Worm (Caenorhabditis elegans) whole organism, L4 larva: ENCODE data around the gene Y66D12A.19.

Experiments used
- F49E8.2 ChIP-seq: sonication (generic microtip); optimal IDR thresholded peaks from 2 replicates; lab custom pipeline; 2016; ENCODE audit warnings: missing compliant biosample characterization, mild to moderate bottlenecking, missing genetic modification characterization, borderline replicate concordance
- Y105C5A.15 ChIP-seq: fragments of 200-800 bp; sonication (Bioruptor generic); IDR thresholded peaks from 2 replicates; pipeline ENCODE4 v1.3.6; 2022; ENCODE audit warnings: missing genetic modification characterization, missing compliant biosample characterization
- Y48G9A.11 ChIP-seq: fragments of 200-800 bp; sonication (Bioruptor generic); IDR thresholded peaks from 2 replicates; pipeline ENCODE4 v1.3.6; 2022; ENCODE audit warnings: missing genetic modification reagents, missing genetic modification characterization, missing compliant biosample characterization
- ZK337.2 ChIP-seq: fragments of 200-800 bp; sonication (Bioruptor generic); IDR thresholded peaks from 2 replicates; pipeline ENCODE4 v1.3.6; 2022; ENCODE audit warnings: missing genetic modification reagents, missing genetic modification characterization, missing compliant biosample characterization
- arid-1 ChIP-seq: fragments of 200-800 bp; sonication (Bioruptor generic); conservative IDR thresholded peaks from 2 replicates; pipeline ENCODE4 v1.3.6; 2022; ENCODE audit warnings: missing genetic modification reagents, missing genetic modification characterization, missing compliant biosample characterization
- attf-4 ChIP-seq: sonication (generic microtip); optimal IDR thresholded peaks from 3 replicates; lab custom pipeline; 2017; ENCODE audit warnings: missing biosample characterization, missing genetic modification characterization
- ceh-32 ChIP-seq: sonication (generic microtip); optimal IDR thresholded peaks from 2 replicates; lab custom pipeline; 2016; ENCODE audit warnings: mild to moderate bottlenecking, missing genetic modification characterization, missing compliant biosample characterization; ENCODE audit not compliant: poor library complexity
- daf-8 ChIP-seq: fragments of 200-800 bp; sonication (Bioruptor generic); IDR thresholded peaks from 2 replicates; pipeline ENCODE4 v1.3.6; 2022; ENCODE audit warnings: missing genetic modification characterization, missing compliant biosample characterization
- dpl-1 ChIP-seq: fragments of 150-350 bp; optimal IDR thresholded peaks from 2 replicates; lab custom pipeline; 2014; ENCODE audit warnings: missing biosample characterization, missing genetic modification reagents, missing genetic modification characterization
- dve-1 ChIP-seq: sonication (generic microtip); optimal IDR thresholded peaks from 2 replicates; lab custom pipeline; 2017; ENCODE audit warnings: antibody characterized with exemption, mild to moderate bottlenecking, missing genetic modification characterization, missing compliant biosample characterization; ENCODE audit not compliant: insufficient read depth
- fkh-10 ChIP-seq: fragments of 150-350 bp; optimal IDR thresholded peaks from 2 replicates; lab custom pipeline; 2014; ENCODE audit warnings: missing biosample characterization, missing genetic modification reagents, missing genetic modification characterization
- hlh-30 ChIP-seq: sonication (generic microtip); optimal IDR thresholded peaks from 2 replicates; lab custom pipeline; 2017; ENCODE audit warnings: antibody characterized with exemption, mild to moderate bottlenecking, missing genetic modification characterization, missing compliant biosample characterization; ENCODE audit not compliant: insufficient read depth
- hmg-1.1 ChIP-seq: fragments of 200-800 bp; sonication (Bioruptor generic); IDR thresholded peaks from 2 replicates; pipeline ENCODE4 v1.3.6; 2022; ENCODE audit warnings: missing genetic modification reagents, missing genetic modification characterization, missing compliant biosample characterization
- lin-1 ChIP-seq: fragments of 200-800 bp; sonication (Bioruptor generic); IDR thresholded peaks from 2 replicates; pipeline ENCODE4 v1.3.6; 2022; ENCODE audit warnings: missing genetic modification reagents, missing genetic modification characterization, missing compliant biosample characterization
- lin-29 ChIP-seq: fragments of 200-800 bp; sonication (Bioruptor generic); IDR thresholded peaks from 2 replicates; pipeline ENCODE4 v1.3.6; 2022; ENCODE audit warnings: missing genetic modification reagents, missing genetic modification characterization, missing compliant biosample characterization
- lin-38 ChIP-seq: fragments of 200-800 bp; sonication (Bioruptor generic); IDR thresholded peaks from 2 replicates; pipeline ENCODE4 v1.3.6; 2022; ENCODE audit warnings: missing genetic modification reagents, missing genetic modification characterization, missing compliant biosample characterization
- lin-39 ChIP-seq: fragments of 150-350 bp; optimal IDR thresholded peaks from 2 replicates; lab custom pipeline; 2014; ENCODE audit warnings: missing biosample characterization, missing genetic modification reagents, missing genetic modification characterization
- lir-3 ChIP-seq: sonication (generic microtip); optimal IDR thresholded peaks from 2 replicates; lab custom pipeline; 2016; ENCODE audit warnings: mild to moderate bottlenecking, missing genetic modification characterization, missing compliant biosample characterization
- lsy-2 ChIP-seq, 2 experiments: fragments of 150-350 bp in 1 of 2; sonication (generic microtip) in 1 of 2; optimal IDR thresholded peaks; 2 replicates each; lab custom pipeline; 2014 to 2017; ENCODE audit warnings: missing biosample characterization in 2 of 2, missing genetic modification characterization in 2 of 2
- mdl-1 ChIP-seq, 2 experiments: fragments of 150-350 bp in 1 of 2; sonication (generic microtip) in 1 of 2; optimal IDR thresholded peaks; 2 replicates each; lab custom pipeline; 2014 to 2017; ENCODE audit warnings: missing biosample characterization in 2 of 2, missing genetic modification characterization in 2 of 2
- mes-2 ChIP-seq: sonication (generic microtip); optimal IDR thresholded peaks from 2 replicates; lab custom pipeline; 2016; ENCODE audit warnings: missing genotype, mild to moderate bottlenecking, missing genetic modification characterization, missing compliant biosample characterization; ENCODE audit not compliant: poor library complexity, severe bottlenecking
- mxl-2 ChIP-seq: fragments of 200-800 bp; sonication (Bioruptor generic); conservative IDR thresholded peaks from 2 replicates; pipeline ENCODE4 v1.3.6; 2022; ENCODE audit warnings: missing genetic modification reagents, missing genetic modification characterization, missing compliant biosample characterization
- nhr-102 ChIP-seq: sonication (generic microtip); optimal IDR thresholded peaks from 2 replicates; lab custom pipeline; 2016; ENCODE audit warnings: mild to moderate bottlenecking, missing genetic modification characterization, moderate library complexity, missing compliant biosample characterization
- nhr-41 ChIP-seq: fragments of 200-800 bp; sonication (Bioruptor generic); IDR thresholded peaks from 2 replicates; pipeline ENCODE4 v1.3.6; 2022; ENCODE audit warnings: missing genetic modification reagents, missing genetic modification characterization, missing compliant biosample characterization
- nhr-42 ChIP-seq: fragments of 200-800 bp; sonication (Bioruptor generic); IDR thresholded peaks from 2 replicates; pipeline ENCODE4 v1.3.6; 2022; ENCODE audit warnings: missing genetic modification characterization, missing compliant biosample characterization
- nhr-48 ChIP-seq: sonication (generic microtip); optimal IDR thresholded peaks from 2 replicates; lab custom pipeline; 2016; ENCODE audit warnings: mild to moderate bottlenecking, missing genetic modification characterization, missing compliant biosample characterization
- nhr-76 ChIP-seq: fragments of 150-350 bp; optimal IDR thresholded peaks from 2 replicates; lab custom pipeline; 2014; ENCODE audit warnings: missing biosample characterization, missing genetic modification characterization
- nhr-77 ChIP-seq: fragments of 150-350 bp; optimal IDR thresholded peaks from 2 replicates; lab custom pipeline; 2014; ENCODE audit warnings: missing biosample characterization, missing genetic modification characterization
- pha-4 ChIP-seq, 2 experiments: fragments of 150-350 bp in 1 of 2; fragments of 200-800 bp in 1 of 2; sonication (Bioruptor generic) in 1 of 2; IDR thresholded peaks in 1 of 2; optimal IDR thresholded peaks in 1 of 2; 2 replicates each; pipeline versions ENCODE4 v1.3.6 to Lab custom; 2014 to 2022; ENCODE audit warnings: missing genetic modification characterization in 2 of 2, missing genetic modification reagents in 2 of 2, missing biosample characterization in 1 of 2, missing compliant biosample characterization in 1 of 2
- saeg-2 ChIP-seq: fragments of 200-800 bp; sonication (Bioruptor generic); IDR thresholded peaks from 2 replicates; pipeline ENCODE4 v1.3.6; 2022; ENCODE audit warnings: missing genetic modification reagents, missing genetic modification characterization, missing compliant biosample characterization
- tra-1 ChIP-seq: fragments of 200-800 bp; sonication (Bioruptor generic); IDR thresholded peaks from 2 replicates; pipeline ENCODE4 v1.3.6; 2022; ENCODE audit warnings: missing genetic modification reagents, missing genetic modification characterization, missing compliant biosample characterization
- unc-130 ChIP-seq: sonication (generic microtip); optimal IDR thresholded peaks from 2 replicates; lab custom pipeline; 2016; ENCODE audit warnings: missing genetic modification reagents, missing genetic modification characterization, missing compliant biosample characterization
- unc-62 ChIP-seq, 3 experiments: fragments of 150-350 bp in 1 of 3; sonication (generic microtip); optimal IDR thresholded peaks in 2 of 3; peaks in 1 of 3; 1 replicate in 1 of 3; 2 replicates in 2 of 3; lab custom pipeline; 2014 to 2017; ENCODE audit warnings: missing biosample characterization in 3 of 3, missing genetic modification characterization in 3 of 3, missing genetic modification reagents in 3 of 3, missing genotype in 1 of 3
- vab-7 ChIP-seq: fragments of 200-800 bp; sonication (Bioruptor generic); IDR thresholded peaks from 2 replicates; pipeline ENCODE4 v1.3.6; 2022; ENCODE audit warnings: missing genetic modification reagents, missing genetic modification characterization, missing compliant biosample characterization
- zfp-2 ChIP-seq: sonication (generic microtip); optimal IDR thresholded peaks from 2 replicates; lab custom pipeline; 2016; ENCODE audit warnings: mild to moderate bottlenecking, missing genetic modification characterization, missing compliant biosample characterization
- zip-11 ChIP-seq: fragments of 200-800 bp; sonication (Bioruptor generic); IDR thresholded peaks from 2 replicates; pipeline ENCODE4 v1.3.6; 2022; ENCODE audit warnings: missing genetic modification characterization, missing compliant biosample characterization
- zip-2 ChIP-seq: fragments of 150-350 bp; optimal IDR thresholded peaks from 2 replicates; lab custom pipeline; 2014; ENCODE audit warnings: missing biosample characterization, missing genetic modification characterization
- ztf-11 ChIP-seq: fragments of 150-350 bp; optimal IDR thresholded peaks from 2 replicates; lab custom pipeline; 2014; ENCODE audit warnings: missing biosample characterization, missing genetic modification characterization

The Y66D12A.19 gene

DNA sequence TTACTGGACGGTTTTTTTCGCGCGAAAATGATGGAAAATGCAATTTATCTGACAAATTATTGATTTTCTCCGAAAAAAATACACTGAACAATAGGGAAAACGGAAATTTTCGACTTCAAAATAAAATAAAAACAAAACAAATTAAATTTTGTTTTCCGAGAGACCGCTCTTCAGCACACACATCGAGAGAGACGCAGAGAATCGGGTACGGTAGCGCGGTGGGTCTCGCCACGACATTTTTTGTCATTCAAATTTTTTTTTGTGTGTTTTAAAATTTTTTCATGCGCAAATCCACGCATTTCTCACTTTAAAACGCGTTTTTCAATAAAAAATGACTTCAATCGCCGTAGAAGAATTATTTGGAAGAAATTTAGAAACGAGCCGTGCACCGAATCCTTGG lies 15.2 kb downstream of the Y66D12A.19 start:
- TF ChIP-seq nhr-42 (GFP tag; lab: Robert Waterston, UW), result no peak
- no peak for TF ChIP-seq lsy-2 (tag; optimal IDR thresholded peaks at IDR 0.05; lab: Kevin White, UChicago)
- peak; percentile 23 for TF ChIP-seq unc-130 (GFP tag; lab: Kevin White, UChicago)
- TF ChIP-seq vab-7, result no peak
- no peak for TF ChIP-seq daf-8 (GFP tag; lab: Robert Waterston, UW)
- peak; percentile 70 for TF ChIP-seq F49E8.2
- no peak for TF ChIP-seq mxl-2 (GFP tag; lab: Robert Waterston, UW)
- no peak for TF ChIP-seq hmg-1.1 (GFP tag; lab: Robert Waterston, UW)
- peak; percentile 61 for TF ChIP-seq lin-38 (GFP tag; lab: Robert Waterston, UW)
- TF ChIP-seq Y48G9A.11 (GFP tag; lab: Robert Waterston, UW), result peak; percentile 41; the same call in 1 of the 2 replicates
- no peak for TF ChIP-seq unc-62 (GFP tag; optimal IDR thresholded peaks at IDR 0.05 in 1 of 2; lab: Kevin White, UChicago)
- TF ChIP-seq unc-62 (tag; optimal IDR thresholded peaks at IDR 0.05; lab: Kevin White, UChicago), result no peak
- no peak for TF ChIP-seq lin-29 (GFP tag; lab: Robert Waterston, UW)
- TF ChIP-seq, all 104 proteins: peak for 4

DNA sequence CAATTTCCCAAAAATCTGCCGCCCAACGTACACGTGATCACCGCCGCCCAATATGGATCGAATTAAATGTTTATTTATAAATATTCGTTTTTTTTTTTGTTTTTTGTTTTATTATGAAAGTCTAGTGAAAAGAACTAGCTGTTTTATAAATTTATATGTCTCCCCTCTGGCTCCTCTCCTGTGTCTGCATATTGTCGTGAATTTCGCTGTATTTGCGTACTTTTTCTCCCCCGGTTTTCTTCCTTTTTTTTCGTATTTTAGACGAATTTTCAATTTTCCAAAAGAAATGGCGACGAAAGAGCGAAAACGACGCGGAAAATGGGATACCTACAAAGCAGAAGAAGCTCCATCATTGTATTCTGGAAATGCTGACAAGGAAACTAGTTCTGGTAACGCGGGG lies 17.5 kb downstream of the Y66D12A.19 start, which contains the start of gene xpb-1:
Gene xpb-1 (plus strand): TSS at position 262 of the 400 bp plus-strand sequence.
- TF ChIP-seq Y105C5A.15 (GFP tag; lab: Robert Waterston, UW), result no peak
- peak; percentile 35; the same call in 1 of the 2 replicates for TF ChIP-seq lin-38 (GFP tag; lab: Robert Waterston, UW)
- no peak for TF ChIP-seq nhr-41 (GFP tag; lab: Robert Waterston, UW)
- TF ChIP-seq tra-1 (GFP tag; lab: Robert Waterston, UW), result no peak
- TF ChIP-seq lir-3 (tag; lab: Kevin White, UChicago), result no peak
- no peak for TF ChIP-seq zip-2 (tag; lab: Kevin White, UChicago)
- TF ChIP-seq nhr-76 (tag; lab: Kevin White, UChicago), result no peak
- TF ChIP-seq ZK337.2 (GFP tag; lab: Robert Waterston, UW), result no peak
- no peak for TF ChIP-seq attf-4
- no peak for TF ChIP-seq arid-1 (GFP tag; lab: Robert Waterston, UW)
- TF ChIP-seq fkh-10 (GFP tag; lab: Kevin White, UChicago), result no peak
- peak; percentile 41 for TF ChIP-seq mes-2 (tag; lab: Kevin White, UChicago)
- no peak for TF ChIP-seq dve-1 (tag; lab: Kevin White, UChicago)
- no peak for TF ChIP-seq zfp-2 (tag; lab: Kevin White, UChicago)
- no peak for TF ChIP-seq lin-39 (tag; lab: Kevin White, UChicago)
- no peak for TF ChIP-seq lin-29 (GFP tag; lab: Robert Waterston, UW)
- no peak for TF ChIP-seq nhr-77 (tag; lab: Kevin White, UChicago)
- TF ChIP-seq dpl-1, result peak; percentile 36
- TF ChIP-seq lin-1 (GFP tag; lab: Robert Waterston, UW), result no peak
- no peak for TF ChIP-seq hlh-30 (tag; lab: Kevin White, UChicago)
- TF ChIP-seq unc-62 (GFP tag; optimal IDR thresholded peaks at IDR 0.05 in 1 of 2; lab: Kevin White, UChicago), result no peak
- TF ChIP-seq unc-62 (tag; optimal IDR thresholded peaks at IDR 0.05; lab: Kevin White, UChicago), result no peak
- TF ChIP-seq lsy-2 (tag; optimal IDR thresholded peaks at IDR 0.05; lab: Kevin White, UChicago), result peak in 1 of 2 experiments; percentile 22
- TF ChIP-seq ceh-32 (tag; lab: Kevin White, UChicago), result no peak
- no peak for TF ChIP-seq zip-11 (GFP tag; lab: Robert Waterston, UW)
- TF ChIP-seq pha-4 (GFP tag; IDR thresholded peaks at IDR 0.05; lab: Robert Waterston, UW), result no peak
- TF ChIP-seq pha-4 (tag; optimal IDR thresholded peaks at IDR 0.05; lab: Kevin White, UChicago), result no peak
- no peak for TF ChIP-seq mdl-1 (tag; optimal IDR thresholded peaks at IDR 0.05; lab: Kevin White, UChicago)
- no peak for TF ChIP-seq ztf-11 (tag; lab: Kevin White, UChicago)
- no peak for TF ChIP-seq nhr-102
- no peak for TF ChIP-seq saeg-2 (GFP tag; lab: Robert Waterston, UW)
- no peak for TF ChIP-seq nhr-48 (tag; lab: Kevin White, UChicago)
